Worm (Caenorhabditis elegans): ENCODE data around the gene frh-1.

DNA sequence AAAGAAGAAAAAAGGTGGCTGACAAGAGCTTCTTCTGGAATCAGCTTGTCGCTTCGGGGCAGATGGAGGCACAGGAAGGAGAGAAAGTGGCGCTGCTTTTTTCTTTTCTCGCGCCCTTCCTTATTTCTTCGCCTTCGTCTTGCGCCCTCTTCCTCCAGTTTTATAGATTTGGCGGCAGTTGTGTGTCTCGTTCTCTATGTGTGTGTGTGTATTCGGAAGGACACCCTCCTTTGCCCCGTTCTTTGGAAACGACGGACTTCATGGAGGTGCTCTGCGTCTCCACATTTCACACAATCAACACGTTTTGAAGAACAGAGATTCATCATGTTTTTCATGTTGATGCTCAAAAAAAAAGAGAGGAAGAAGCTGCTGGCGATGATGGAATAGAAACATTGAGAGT, 31.5 kb downstream of the frh-1 start:
- no peak for TF ChIP-seq pes-1 (GFP tag; IDR thresholded peaks at IDR 0.05)
- TF ChIP-seq ama-1 (optimal IDR thresholded peaks at IDR 0.05) = no peak
- TF ChIP-seq ceh-36 (tag; optimal IDR thresholded peaks at IDR 0.05) = no peak
- no peak for TF ChIP-seq ceh-13 (GFP tag; optimal IDR thresholded peaks at IDR 0.05)
- no peak for TF ChIP-seq hmbx-1 (tag; optimal IDR thresholded peaks at IDR 0.05)
- no peak for TF ChIP-seq tra-4 (tag; optimal IDR thresholded peaks at IDR 0.05)
- no peak for TF ChIP-seq tbx-37 (GFP tag; conservative IDR thresholded peaks at IDR 0.05)
- TF ChIP-seq hmg-4 (GFP tag; optimal IDR thresholded peaks at IDR 0.05) = no peak
- TF ChIP-seq sea-1 (GFP tag; conservative IDR thresholded peaks at IDR 0.05) = no peak
- TF ChIP-seq tbx-11 (GFP tag; IDR thresholded peaks at IDR 0.05) = no peak
